Fruit fly (Drosophila melanogaster) whole organism, prepupa: ENCODE measurements around the gene TAF1B.

Experiments used
- Blimp-1 ChIP-seq: fragments of 200-800 bp; sonication (Bioruptor generic); optimal IDR thresholded peaks from 3 replicates; lab custom pipeline; 2017; ENCODE audit warnings: missing biosample characterization, missing genetic modification characterization, mild to moderate bottlenecking, moderate library complexity, missing genetic modification reagents
- CG10631 ChIP-seq: fragments of 200-800 bp; sonication (Bioruptor generic); optimal IDR thresholded peaks from 2 replicates; lab custom pipeline; 2016; ENCODE audit warnings: missing biosample characterization, missing genetic modification characterization
- CG10669 ChIP-seq: fragments of 200-800 bp; sonication (Bioruptor generic); optimal IDR thresholded peaks from 3 replicates; lab custom pipeline; 2018; ENCODE audit warnings: missing biosample characterization, mild to moderate bottlenecking, missing genetic modification characterization, moderate library complexity
- CG11294 ChIP-seq: fragments of 200-800 bp; sonication (Bioruptor generic); IDR thresholded peaks from 2 replicates; pipeline ENCODE4 v1.3.6; 2022; ENCODE audit warnings: missing biosample characterization, missing genetic modification characterization
- CG11762 ChIP-seq: fragments of 200-800 bp; sonication (Bioruptor generic); optimal IDR thresholded peaks from 3 replicates; lab custom pipeline; 2016; ENCODE audit warnings: missing biosample characterization, missing genetic modification characterization; ENCODE audit not compliant: insufficient read depth
- CG11902 ChIP-seq: fragments of 200-800 bp; sonication (Bioruptor generic); optimal IDR thresholded peaks from 3 replicates; lab custom pipeline; 2016; ENCODE audit warnings: missing biosample characterization, missing genetic modification characterization
- CG15336 ChIP-seq: fragments of 200-800 bp; sonication (Bioruptor generic); IDR thresholded peaks from 2 replicates; pipeline ENCODE4 v1.3.6; 2022; ENCODE audit warnings: missing biosample characterization, missing genetic modification characterization
- CG1621 ChIP-seq: fragments of 200-800 bp; sonication (Bioruptor generic); optimal IDR thresholded peaks from 3 replicates; lab custom pipeline; 2018; ENCODE audit warnings: missing biosample characterization, mild to moderate bottlenecking, missing genetic modification characterization
- CG3032 ChIP-seq: fragments of 200-800 bp; optimal IDR thresholded peaks from 2 replicates; lab custom pipeline; 2019; ENCODE audit warnings: missing biosample characterization, mild to moderate bottlenecking, missing genetic modification characterization, moderate library complexity
- CG3919 ChIP-seq: fragments of 200-800 bp; sonication (Bioruptor generic); optimal IDR thresholded peaks from 3 replicates; lab custom pipeline; 2016; ENCODE audit warnings: missing biosample characterization, missing genetic modification characterization
- CG4318 ChIP-seq: fragments of 200-800 bp; sonication (Bioruptor generic); optimal IDR thresholded peaks from 3 replicates; lab custom pipeline; 2017; ENCODE audit warnings: missing biosample characterization, mild to moderate bottlenecking, missing genetic modification characterization
- CG6163 ChIP-seq: fragments of 200-800 bp; sonication (Bioruptor generic); IDR thresholded peaks from 3 replicates; pipeline ENCODE4 v1.3.6; 2022; ENCODE audit warnings: missing biosample characterization, missing genetic modification characterization
- CG6854 ChIP-seq: fragments of 200-800 bp; sonication (Bioruptor generic); optimal IDR thresholded peaks from 2 replicates; lab custom pipeline; 2017; ENCODE audit warnings: missing biosample characterization, mild to moderate bottlenecking, missing genetic modification characterization
- CG7368 ChIP-seq: fragments of 200-800 bp; sonication (Bioruptor generic); optimal IDR thresholded peaks from 3 replicates; lab custom pipeline; 2016; ENCODE audit warnings: missing biosample characterization, missing genetic modification characterization
- CG8119 ChIP-seq: fragments of 200-800 bp; sonication (Bioruptor generic); IDR thresholded peaks from 3 replicates; pipeline ENCODE4 v1.3.6; 2022; ENCODE audit warnings: missing biosample characterization, missing genetic modification characterization
- CG8632 ChIP-seq: fragments of 200-800 bp; sonication (Bioruptor generic); optimal IDR thresholded peaks from 3 replicates; lab custom pipeline; 2016; ENCODE audit warnings: missing biosample characterization, missing genetic modification characterization
- CG9139 ChIP-seq: fragments of 200-800 bp; sonication (Bioruptor generic); optimal IDR thresholded peaks from 3 replicates; lab custom pipeline; 2017; ENCODE audit warnings: missing biosample characterization, mild to moderate bottlenecking, missing genetic modification characterization
- Eip75B ChIP-seq: fragments of 200-800 bp; sonication (Bioruptor generic); optimal IDR thresholded peaks from 3 replicates; lab custom pipeline; 2016; ENCODE audit warnings: missing biosample characterization, missing genetic modification characterization
- Eip78C ChIP-seq: fragments of 200-800 bp; sonication (Bioruptor generic); peaks from one replicate; lab custom pipeline; 2016; ENCODE audit warnings: missing biosample characterization, missing genetic modification characterization
- Eip93F ChIP-seq: fragments of 200-800 bp; sonication (Bioruptor generic); optimal IDR thresholded peaks from 2 replicates; lab custom pipeline; 2016; ENCODE audit warnings: missing biosample characterization, mild to moderate bottlenecking, missing genetic modification characterization
- Ets21C ChIP-seq: fragments of 200-800 bp; sonication (Bioruptor generic); optimal IDR thresholded peaks from 3 replicates; lab custom pipeline; 2016; ENCODE audit warnings: missing biosample characterization, missing genetic modification characterization
- Ets96B ChIP-seq: fragments of 200-800 bp; optimal IDR thresholded peaks from 2 replicates; lab custom pipeline; 2019; ENCODE audit warnings: missing biosample characterization, mild to moderate bottlenecking, missing genetic modification characterization, moderate library complexity
- Gug ChIP-seq: fragments of 200-800 bp; sonication (Bioruptor generic); IDR thresholded peaks from 2 replicates; pipeline ENCODE4 v1.3.6; 2022; ENCODE audit warnings: missing biosample characterization, missing genetic modification characterization
- Hr39 ChIP-seq: fragments of 200-800 bp; sonication (Bioruptor generic); optimal IDR thresholded peaks from 2 replicates; lab custom pipeline; 2016; ENCODE audit warnings: missing biosample characterization, missing genetic modification characterization
- Hr4 ChIP-seq: fragments of 200-800 bp; sonication (Bioruptor generic); optimal IDR thresholded peaks from 3 replicates; lab custom pipeline; 2016; ENCODE audit warnings: missing biosample characterization, missing genetic modification characterization
- Lpt ChIP-seq: fragments of 200-800 bp; sonication (Bioruptor generic); optimal IDR thresholded peaks from 3 replicates; lab custom pipeline; 2016; ENCODE audit warnings: missing biosample characterization, missing genetic modification characterization
- Met ChIP-seq: fragments of 200-800 bp; sonication (Bioruptor generic); optimal IDR thresholded peaks from 3 replicates; lab custom pipeline; 2016; ENCODE audit warnings: missing biosample characterization, missing genetic modification characterization
- OdsH ChIP-seq: fragments of 200-800 bp; sonication (Bioruptor generic); optimal IDR thresholded peaks from 3 replicates; lab custom pipeline; 2016; ENCODE audit warnings: missing biosample characterization, missing genetic modification characterization
- Sox102F ChIP-seq: fragments of 200-800 bp; sonication (Bioruptor generic); optimal IDR thresholded peaks from 2 replicates; lab custom pipeline; 2016; ENCODE audit warnings: missing biosample characterization, mild to moderate bottlenecking, missing genetic modification characterization
- Sox15 ChIP-seq: fragments of 200-800 bp; sonication (Bioruptor generic); optimal IDR thresholded peaks from 3 replicates; lab custom pipeline; 2016; ENCODE audit warnings: missing biosample characterization, missing genetic modification characterization
- achi ChIP-seq: fragments of 200-800 bp; sonication (Bioruptor generic); optimal IDR thresholded peaks from 3 replicates; lab custom pipeline; 2016; ENCODE audit warnings: missing biosample characterization, missing genetic modification characterization
- cyc ChIP-seq: fragments of 200-800 bp; sonication (Bioruptor generic); optimal IDR thresholded peaks from 3 replicates; lab custom pipeline; 2016; ENCODE audit warnings: missing biosample characterization, missing genetic modification characterization
- dac ChIP-seq: fragments of 200-800 bp; sonication (Bioruptor generic); optimal IDR thresholded peaks from 2 replicates; lab custom pipeline; 2017; ENCODE audit warnings: missing biosample characterization, mild to moderate bottlenecking, missing genetic modification characterization
- dsx ChIP-seq: fragments of 200-800 bp; optimal IDR thresholded peaks from 3 replicates; lab custom pipeline; 2019; ENCODE audit warnings: missing biosample characterization, mild to moderate bottlenecking, missing genetic modification characterization, moderate library complexity; ENCODE audit not compliant: poor library complexity, severe bottlenecking
- esn ChIP-seq: fragments of 200-800 bp; sonication (Bioruptor generic); optimal IDR thresholded peaks from 2 replicates; lab custom pipeline; 2016; ENCODE audit warnings: missing biosample characterization, mild to moderate bottlenecking, missing genetic modification characterization, moderate library complexity
- fd59A ChIP-seq: fragments of 200-800 bp; sonication (Bioruptor generic); optimal IDR thresholded peaks from 2 replicates; lab custom pipeline; 2017; ENCODE audit warnings: missing biosample characterization, mild to moderate bottlenecking, missing genetic modification characterization, missing genetic modification reagents
- fd85E ChIP-seq: fragments of 200-800 bp; sonication (Bioruptor generic); optimal IDR thresholded peaks from 3 replicates; lab custom pipeline; 2016; ENCODE audit warnings: missing biosample characterization, missing genetic modification characterization
- fkh ChIP-seq: fragments of 200-800 bp; sonication (Bioruptor generic); optimal IDR thresholded peaks from 3 replicates; lab custom pipeline; 2017; ENCODE audit warnings: missing biosample characterization, mild to moderate bottlenecking, missing genetic modification characterization, moderate library complexity
- lz ChIP-seq: fragments of 200-800 bp; sonication (Bioruptor generic); optimal IDR thresholded peaks from 3 replicates; lab custom pipeline; 2016; ENCODE audit warnings: missing biosample characterization, missing genetic modification characterization
- net ChIP-seq: fragments of 200-800 bp; sonication (Bioruptor generic); optimal IDR thresholded peaks from 3 replicates; lab custom pipeline; 2016; ENCODE audit warnings: missing biosample characterization, missing genetic modification characterization
- pdm3 ChIP-seq: fragments of 200-800 bp; sonication (Bioruptor generic); optimal IDR thresholded peaks from 3 replicates; lab custom pipeline; 2016; ENCODE audit warnings: missing biosample characterization, missing genetic modification characterization
- salr ChIP-seq, 2 experiments: fragments of 200-800 bp; sonication (Bioruptor generic); optimal IDR thresholded peaks; 3 replicates each; lab custom pipeline; 2016 to 2018; ENCODE audit warnings: missing biosample characterization in 2 of 2, missing genetic modification characterization in 2 of 2, mild to moderate bottlenecking in 1 of 2
- spab ChIP-seq: fragments of 200-800 bp; sonication (Bioruptor generic); optimal IDR thresholded peaks from 2 replicates; lab custom pipeline; 2017; ENCODE audit warnings: missing biosample characterization, mild to moderate bottlenecking, missing genetic modification characterization, missing genetic modification reagents
- ss ChIP-seq, 2 experiments: fragments of 200-800 bp; sonication (Bioruptor generic); optimal IDR thresholded peaks; 2 replicates in 1 of 2; 3 replicates in 1 of 2; lab custom pipeline; 2017 to 2018; ENCODE audit warnings: mild to moderate bottlenecking in 2 of 2, missing biosample characterization in 2 of 2, missing genetic modification characterization in 2 of 2, moderate library complexity in 1 of 2
- svp ChIP-seq: fragments of 200-800 bp; sonication (Bioruptor generic); peaks from one replicate; lab custom pipeline; 2016; ENCODE audit warnings: missing biosample characterization, missing genetic modification characterization
- topi ChIP-seq: fragments of 200-800 bp; sonication (Bioruptor generic); optimal IDR thresholded peaks from 3 replicates; lab custom pipeline; 2016; ENCODE audit warnings: missing biosample characterization, missing genetic modification characterization
- vri ChIP-seq: fragments of 200-800 bp; sonication (Bioruptor generic); optimal IDR thresholded peaks from 3 replicates; lab custom pipeline; 2016; ENCODE audit warnings: missing biosample characterization, mild to moderate bottlenecking, missing genetic modification characterization

TAF1B gene

dm6 chr3R:10176927-10177511, 33.0 kb upstream of the TAF1B start (continued):
- TF ChIP-seq svp (GFP tag; lab: Kevin White, UChicago), result no peak
- peak; percentile 61 for TF ChIP-seq spab (GFP tag; lab: Kevin White, UChicago)
- peak; percentile 31 for TF ChIP-seq achi
- peak; percentile 63 for TF ChIP-seq CG3032 (tag; lab: Kevin White, UChicago)
- peak; percentile 3 for TF ChIP-seq esn (GFP tag; lab: Kevin White, UChicago)
- TF ChIP-seq Blimp-1, result no peak
- TF ChIP-seq ss (GFP tag; optimal IDR thresholded peaks at IDR 0.05; lab: Kevin White, UChicago), result peak; percentile 49 to 76
- peak; percentile 38 for TF ChIP-seq net (GFP tag; lab: Kevin White, UChicago)
- TF ChIP-seq Hr4 (GFP tag; lab: Kevin White, UChicago), result peak; percentile 14
- TF ChIP-seq Eip78C (GFP tag; lab: Kevin White, UChicago), result peak; percentile 90
- peak; percentile 35 for TF ChIP-seq CG10631
- peak; percentile 33 for TF ChIP-seq OdsH (GFP tag; lab: Kevin White, UChicago)
- TF ChIP-seq CG8119, result no peak
- TF ChIP-seq fd85E (GFP tag; lab: Kevin White, UChicago), result no peak
- peak; percentile 55 for TF ChIP-seq CG3919 (GFP tag; lab: Kevin White, UChicago)

dm6 chr3R:10170356-10170876, 26.4 kb upstream of the TAF1B start, which contains the start of gene Best1:
Best1 (minus strand) TSS chr3R:10170487.
- TF ChIP-seq CG7368 (GFP tag; lab: Kevin White, UChicago), result peak; percentile 82
- peak; percentile 89 for TF ChIP-seq Gug (GFP tag; lab: Robert Waterston, UW)
- TF ChIP-seq CG6854 (GFP tag; lab: Kevin White, UChicago), result peak; percentile 96
- TF ChIP-seq pdm3 (GFP tag; lab: Kevin White, UChicago), result peak; percentile 86
- peak; percentile 90 for TF ChIP-seq OdsH (GFP tag; lab: Kevin White, UChicago)
- peak; percentile 87 for TF ChIP-seq dac (GFP tag; lab: Kevin White, UChicago)
- peak; percentile 85 for TF ChIP-seq Ets96B (tag; lab: Kevin White, UChicago)
- peak; percentile 86 to 91 for TF ChIP-seq ss (GFP tag; optimal IDR thresholded peaks at IDR 0.05; lab: Kevin White, UChicago)
- TF ChIP-seq salr (GFP tag; optimal IDR thresholded peaks at IDR 0.05; lab: Kevin White, UChicago), result peak; percentile 65 to 77
- TF ChIP-seq fd59A (GFP tag; lab: Kevin White, UChicago), result peak; percentile 69
- TF ChIP-seq Ets21C, result peak; percentile 70
- peak; percentile 96 for TF ChIP-seq CG3919 (GFP tag; lab: Kevin White, UChicago)
- TF ChIP-seq CG15336, result peak; percentile 95
- TF ChIP-seq CG10631, result peak; percentile 93
- TF ChIP-seq Eip75B (GFP tag; lab: Kevin White, UChicago), result peak; percentile 81
- peak; percentile 70 for TF ChIP-seq Sox15
- TF ChIP-seq Hr4 (GFP tag; lab: Kevin White, UChicago), result peak; percentile 88
- TF ChIP-seq CG3032 (tag; lab: Kevin White, UChicago), result peak; percentile 89
- TF ChIP-seq lz, result peak; percentile 89
- TF ChIP-seq cyc (GFP tag; lab: Kevin White, UChicago), result peak; percentile 85
- TF ChIP-seq Sox102F, result peak; percentile 93
- TF ChIP-seq CG11294, result peak; percentile 84
- peak; percentile 91 for TF ChIP-seq net (GFP tag; lab: Kevin White, UChicago)
- peak; percentile 95 for TF ChIP-seq esn (GFP tag; lab: Kevin White, UChicago)
- peak; percentile 89 for TF ChIP-seq CG10669
- peak; percentile 98 for TF ChIP-seq CG11902 (GFP tag; lab: Kevin White, UChicago)
- peak; percentile 95 for TF ChIP-seq svp (GFP tag; lab: Kevin White, UChicago)
- peak; percentile 89 for TF ChIP-seq CG11762 (GFP tag; lab: Kevin White, UChicago)
- peak; percentile 80 for TF ChIP-seq fkh
- peak; percentile 88 for TF ChIP-seq CG1621
- peak; percentile 96 for TF ChIP-seq Eip78C (GFP tag; lab: Kevin White, UChicago)
- peak; percentile 85 for TF ChIP-seq vri
- peak; percentile 73 for TF ChIP-seq Eip93F (GFP tag; lab: Kevin White, UChicago)
- TF ChIP-seq Hr39, result peak; percentile 77
- TF ChIP-seq spab (GFP tag; lab: Kevin White, UChicago), result peak; percentile 82
- TF ChIP-seq CG6163 (GFP tag; lab: Robert Waterston, UW), result peak; percentile 96
- peak; percentile 95 for TF ChIP-seq CG8632 (GFP tag; lab: Kevin White, UChicago)
- peak; percentile 80 for TF ChIP-seq CG4318
- peak; percentile 86 for TF ChIP-seq topi (GFP tag; lab: Kevin White, UChicago)
- peak; percentile 83 for TF ChIP-seq CG9139 (GFP tag; lab: Kevin White, UChicago)
- TF ChIP-seq dsx (GFP tag; lab: Kevin White, UChicago), result peak; percentile 88
- TF ChIP-seq Lpt, result peak; percentile 78
- TF ChIP-seq Met (GFP tag; lab: Kevin White, UChicago), result peak; percentile 91
